Worm (Caenorhabditis elegans) whole organism, L1 larva: ENCODE measurements around the gene W09H1.4.

Experiments
- ama-1 ChIP-seq: fragments of 150-350 bp; optimal IDR thresholded peaks from 2 replicates; lab custom pipeline; 2014
- dsc-1 ChIP-seq: sonication (generic microtip); optimal IDR thresholded peaks from 2 replicates; lab custom pipeline; 2016; ENCODE audit warnings: mild to moderate bottlenecking, missing genetic modification characterization, missing compliant biosample characterization
- lin-15B ChIP-seq: fragments of 150-350 bp; sonication (generic microtip); optimal IDR thresholded peaks from 3 replicates; lab custom pipeline; 2014; ENCODE audit warnings: missing biosample characterization, missing genetic modification characterization
- lin-39 ChIP-seq: fragments of 150-350 bp; optimal IDR thresholded peaks from 2 replicates; lab custom pipeline; 2014; ENCODE audit warnings: missing biosample characterization, missing genetic modification reagents, missing genetic modification characterization
- lsy-2 ChIP-seq, 2 experiments: fragments of 150-350 bp; optimal IDR thresholded peaks; 2 replicates each; lab custom pipeline; 2014; ENCODE audit warnings: missing biosample characterization in 2 of 2, missing genetic modification characterization in 2 of 2
- nhr-12 ChIP-seq: sonication (generic microtip); optimal IDR thresholded peaks from 2 replicates; lab custom pipeline; 2017; ENCODE audit warnings: missing biosample characterization, missing genetic modification characterization
- nhr-20 ChIP-seq: sonication (generic microtip); optimal IDR thresholded peaks from 2 replicates; lab custom pipeline; 2016; ENCODE audit warnings: mild to moderate bottlenecking, missing genetic modification characterization, missing compliant biosample characterization

DNA sequence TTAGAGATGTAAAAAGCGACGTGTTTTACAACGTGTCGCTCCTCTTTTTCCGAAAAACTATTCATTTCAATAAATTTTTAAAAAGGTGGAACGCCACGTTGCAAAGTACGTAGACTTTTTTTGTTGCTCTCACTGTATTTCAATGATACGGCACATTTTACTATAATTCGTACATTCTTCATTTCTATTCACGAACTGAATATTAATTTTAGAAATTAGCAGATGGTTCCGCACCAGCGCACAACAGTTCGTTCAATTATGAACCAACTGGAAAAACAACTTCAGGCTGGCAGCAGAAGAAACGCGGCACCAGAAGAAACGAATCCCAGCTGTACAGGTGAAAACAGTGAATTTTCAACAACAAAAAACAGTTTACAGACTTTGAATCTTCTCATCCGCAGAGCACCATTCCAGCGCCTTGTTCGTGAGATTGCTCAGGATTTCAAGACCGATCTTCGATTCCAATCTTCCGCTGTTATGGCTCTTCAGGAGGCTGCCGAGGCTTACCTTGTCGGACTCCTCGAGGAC lies at the start of gene W09H1.4, which contains the start of gene his-73:
- TF ChIP-seq nhr-12 (tag; lab: Kevin White, UChicago) (no peak), lsy-2 (tag; optimal IDR thresholded peaks at IDR 0.05; lab: Kevin White, UChicago) (no peak), lin-39 (tag; lab: Kevin White, UChicago) (no peak), ama-1 (lab: Kevin White, UChicago) (no peak), dsc-1 (no peak), nhr-20 (no peak), lin-15B (tag; lab: Kevin White, UChicago) (no peak)
